Fruit fly (Drosophila melanogaster): Measurements from ENCODE around the gene CG18558.

Gene CG18558

DNA sequence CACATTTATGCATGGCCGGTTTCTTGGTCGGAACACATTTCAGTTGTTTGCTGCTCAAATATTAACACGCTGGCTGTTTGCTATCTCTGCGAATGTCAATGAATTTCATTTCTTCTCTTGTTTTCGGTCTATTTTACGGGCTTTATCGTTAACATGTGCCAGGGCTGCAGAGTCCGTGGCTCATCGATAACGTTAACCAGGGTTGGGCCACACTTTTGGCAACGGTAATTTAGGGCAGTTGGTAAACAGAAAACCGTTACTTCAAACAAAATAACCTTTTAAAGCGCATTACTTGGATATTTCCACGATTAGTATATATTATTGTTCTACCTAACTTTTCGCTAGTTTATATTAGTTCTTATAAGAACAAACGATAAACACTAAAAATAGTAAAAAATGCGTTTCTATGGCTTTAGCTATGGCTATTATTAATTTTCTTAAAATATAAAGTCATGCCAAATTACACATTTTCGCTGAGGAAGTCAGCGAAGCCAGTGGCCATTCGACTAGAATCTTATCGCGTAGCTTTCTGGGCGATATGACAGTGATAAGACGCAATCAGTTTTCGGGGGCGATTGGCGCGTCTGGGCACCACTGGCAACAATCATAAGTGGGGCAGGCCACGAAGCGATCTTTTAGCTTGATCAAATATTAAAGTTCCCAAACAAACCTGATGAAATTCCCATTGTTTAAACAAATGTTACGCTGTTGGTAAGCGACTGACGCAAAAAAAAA is 38.8 kb upstream of the CG18558 start (continued):
- TF ChIP-seq esg (GFP tag; conservative IDR thresholded peaks at IDR 0.05) (no peak; the same call in 1 of the 2 replicates), Dek (tag; optimal IDR thresholded peaks at IDR 0.05) (peak; percentile 62), CG11085 (GFP tag; IDR thresholded peaks at IDR 0.05) (no peak), CG2712 (tag; optimal IDR thresholded peaks at IDR 0.05) (peak; percentile 36), Jarid2 (GFP tag; optimal IDR thresholded peaks at IDR 0.05) (peak; percentile 29), Fer3 (tag; optimal IDR thresholded peaks at IDR 0.05) (peak; percentile 25), CG6254 (GFP tag; optimal IDR thresholded peaks at IDR 0.05) (no peak), Oli (tag; optimal IDR thresholded peaks at IDR 0.05) (peak; percentile 29), jigr1 (GFP tag; IDR thresholded peaks at IDR 0.05) (no peak), CG3995 (GFP tag; optimal IDR thresholded peaks at IDR 0.05) (peak; percentile 93), hb (GFP tag; IDR thresholded peaks at IDR 0.05; ENCODE audit: partially characterized antibody) (no peak), CG3163 (GFP tag; optimal IDR thresholded peaks at IDR 0.05) (no peak), vfl (GFP tag; optimal IDR thresholded peaks at IDR 0.05) (peak; percentile 31), CG10565 (GFP tag; optimal IDR thresholded peaks at IDR 0.05) (no peak), ato (GFP tag; IDR thresholded peaks at IDR 0.05; ENCODE audit: partially characterized antibody) (no peak), CG17612 (GFP tag; IDR thresholded peaks at IDR 0.05) (no peak), inv (GFP tag; IDR thresholded peaks at IDR 0.05; ENCODE audit: partially characterized antibody) (no peak), CG32532 (GFP tag; IDR thresholded peaks at IDR 0.05) (peak; percentile 36; the same call in 1 of the 2 replicates), CG18011 (GFP tag; optimal IDR thresholded peaks at IDR 0.05) (no peak), CG13424 (tag; optimal IDR thresholded peaks at IDR 0.05) (peak; percentile 47), CG10321 (GFP tag; IDR thresholded peaks at IDR 0.05) (no peak; the same call in 1 of the 2 replicates), HHEX (GFP tag; optimal IDR thresholded peaks at IDR 0.05) (peak; percentile 50), CG1603 (tag; optimal IDR thresholded peaks at IDR 0.05) (peak; percentile 51), Scr (GFP tag; IDR thresholded peaks at IDR 0.05; ENCODE audit: partially characterized antibody) (no peak), Dp (GFP tag; optimal IDR thresholded peaks at IDR 0.05) (no peak), CG7987 (GFP tag; optimal IDR thresholded peaks at IDR 0.05) (peak; percentile 69), CG12391 (tag; optimal IDR thresholded peaks at IDR 0.05) (peak; percentile 58), rib (GFP tag; IDR thresholded peaks at IDR 0.05) (no peak), Doc2 (GFP tag; IDR thresholded peaks at IDR 0.05) (no peak), CG17385 (GFP tag; optimal IDR thresholded peaks at IDR 0.05) (peak; percentile 36), CG7928 (GFP tag; optimal IDR thresholded peaks at IDR 0.05) (peak; percentile 96), danr (GFP tag; IDR thresholded peaks at IDR 0.05) (no peak), MESR4 (GFP tag; optimal IDR thresholded peaks at IDR 0.05) (peak; percentile 32), eyg (GFP tag; optimal IDR thresholded peaks at IDR 0.05) (no peak), CG17361 (GFP tag; IDR thresholded peaks at IDR 0.05) (peak; percentile 49; the same call in 2 of the 3 replicates), trh (GFP tag; optimal IDR thresholded peaks at IDR 0.05) (peak; percentile 40), Vsx1 (GFP tag; optimal IDR thresholded peaks at IDR 0.05) (peak; percentile 15), CG8478 (optimal IDR thresholded peaks at IDR 0.05) (no peak), CG6689 (GFP tag; IDR thresholded peaks at IDR 0.05) (peak; percentile 13; the same call in 1 of the 2 replicates), CG10543 (GFP tag; optimal IDR thresholded peaks at IDR 0.05) (peak; percentile 20), Nf-YA (GFP tag; IDR thresholded peaks at IDR 0.05) (peak; percentile 65; the same call in 1 of the 2 replicates), CG6272 (GFP tag; IDR thresholded peaks at IDR 0.05) (no peak), crp (GFP tag; optimal IDR thresholded peaks at IDR 0.05) (peak in 1 of 2 experiments; percentile 57), cato (GFP tag; optimal IDR thresholded peaks at IDR 0.05; ENCODE audit: borderline replicate concordance) (no peak), CG10147 (GFP tag; optimal IDR thresholded peaks at IDR 0.05) (peak; percentile 20), CG16815 (GFP tag; optimal IDR thresholded peaks at IDR 0.05) (no peak), schlank (tag; optimal IDR thresholded peaks at IDR 0.05) (peak; percentile 19), CG2202 (tag; optimal IDR thresholded peaks at IDR 0.05) (no peak)
